Fruit fly (Drosophila melanogaster) whole organism, prepupa: ENCODE measurements around the gene mRpL15.

Experiments
- CG15336 ChIP-seq: fragments of 200-800 bp; sonication (Bioruptor generic); IDR thresholded peaks from 2 replicates; pipeline ENCODE4 v1.3.6; 2022; ENCODE audit warnings: missing biosample characterization, missing genetic modification characterization
- Eip78C ChIP-seq: fragments of 200-800 bp; sonication (Bioruptor generic); peaks from one replicate; lab custom pipeline; 2016; ENCODE audit warnings: missing biosample characterization, missing genetic modification characterization
- net ChIP-seq: fragments of 200-800 bp; sonication (Bioruptor generic); optimal IDR thresholded peaks from 3 replicates; lab custom pipeline; 2016; ENCODE audit warnings: missing biosample characterization, missing genetic modification characterization
- pdm3 ChIP-seq: fragments of 200-800 bp; sonication (Bioruptor generic); optimal IDR thresholded peaks from 3 replicates; lab custom pipeline; 2016; ENCODE audit warnings: missing biosample characterization, missing genetic modification characterization

dm6 chr3L:20464677-20465076 is 28.7 kb upstream of the mRpL15 start, which contains the start of gene atk:
- TF ChIP-seq net (GFP tag; lab: Kevin White, UChicago) = no peak
- no peak for TF ChIP-seq pdm3 (GFP tag; lab: Kevin White, UChicago)
- no peak for TF ChIP-seq CG15336 (GFP tag; lab: Robert Waterston, UW)
- no peak for TF ChIP-seq Eip78C (GFP tag; lab: Kevin White, UChicago)
